Fruit fly (Drosophila melanogaster) whole organism, pupa: Measurements from ENCODE around the gene Sos.
A peak's percentile ranks its signal among the peaks of the same experiment; 100 is the strongest.

ENCODE experiments used
- CG10348 ChIP-seq: fragments of 200-800 bp; sonication (Bioruptor generic); IDR thresholded peaks from 2 replicates; pipeline ENCODE4 v1.3.6; 2022; ENCODE audit warnings: missing biosample characterization, missing genetic modification characterization
- CG12605 ChIP-seq: fragments of 200-800 bp; sonication (Bioruptor generic); IDR thresholded peaks from 2 replicates; pipeline ENCODE4 v1.3.6; 2022; ENCODE audit warnings: missing biosample characterization, missing genetic modification characterization
- CG13204 ChIP-seq: fragments of 200-800 bp; sonication (Bioruptor generic); optimal IDR thresholded peaks from 2 replicates; lab custom pipeline; 2018; ENCODE audit warnings: missing biosample characterization, mild to moderate bottlenecking, missing genetic modification characterization, moderate library complexity
- CG14655 ChIP-seq: fragments of 200-800 bp; sonication (Bioruptor generic); optimal IDR thresholded peaks from 3 replicates; lab custom pipeline; 2017; ENCODE audit warnings: mild to moderate bottlenecking, missing biosample characterization, missing genetic modification reagents, missing genetic modification characterization
- CG15710 ChIP-seq: fragments of 200-800 bp; sonication (Bioruptor generic); optimal IDR thresholded peaks from 2 replicates; lab custom pipeline; 2018; ENCODE audit warnings: missing biosample characterization, mild to moderate bottlenecking, missing genetic modification characterization, moderate library complexity
- CG17806 ChIP-seq: fragments of 200-800 bp; sonication (Bioruptor generic); optimal IDR thresholded peaks from 2 replicates; lab custom pipeline; 2018; ENCODE audit warnings: missing biosample characterization, mild to moderate bottlenecking, missing genetic modification characterization, moderate library complexity
- CG32121 ChIP-seq: fragments of 200-800 bp; sonication (Bioruptor generic); IDR thresholded peaks from 2 replicates; pipeline ENCODE4 v1.3.6; 2022; ENCODE audit warnings: missing biosample characterization, missing genetic modification characterization
- CG34367 ChIP-seq: fragments of 200-800 bp; sonication (Bioruptor generic); optimal IDR thresholded peaks from 2 replicates; lab custom pipeline; 2018; ENCODE audit warnings: missing biosample characterization, mild to moderate bottlenecking, missing genetic modification characterization
- CG4496 ChIP-seq: fragments of 200-800 bp; sonication (Bioruptor generic); IDR thresholded peaks from 3 replicates; pipeline ENCODE4 v1.3.6; 2022; ENCODE audit warnings: missing biosample characterization, missing genetic modification characterization
- CG8159 ChIP-seq: fragments of 200-800 bp; sonication (Bioruptor generic); optimal IDR thresholded peaks from 3 replicates; lab custom pipeline; 2018; ENCODE audit warnings: missing biosample characterization, mild to moderate bottlenecking, missing genetic modification characterization, moderate library complexity
- CG8301 ChIP-seq: fragments of 200-800 bp; sonication (Bioruptor generic); optimal IDR thresholded peaks from 2 replicates; lab custom pipeline; 2018; ENCODE audit warnings: missing biosample characterization, mild to moderate bottlenecking, missing genetic modification characterization
- CG9948 ChIP-seq: fragments of 200-800 bp; sonication (Bioruptor generic); optimal IDR thresholded peaks from 2 replicates; lab custom pipeline; 2018; ENCODE audit warnings: missing biosample characterization, mild to moderate bottlenecking, missing genetic modification characterization, moderate library complexity
- D1 ChIP-seq: fragments of 200-800 bp; sonication (Bioruptor generic); optimal IDR thresholded peaks from 2 replicates; lab custom pipeline; 2018; ENCODE audit warnings: missing biosample characterization, mild to moderate bottlenecking, missing genetic modification characterization, moderate library complexity
- EcR ChIP-seq: fragments of 200-800 bp; sonication (Bioruptor generic); optimal IDR thresholded peaks from 3 replicates; lab custom pipeline; 2019; ENCODE audit warnings: missing biosample characterization, missing genetic modification characterization, mild to moderate bottlenecking, moderate library complexity, missing genetic modification reagents
- Ets98B ChIP-seq: fragments of 200-800 bp; sonication (Bioruptor generic); IDR thresholded peaks from 2 replicates; pipeline ENCODE4 v1.3.6; 2022; ENCODE audit warnings: missing biosample characterization, missing genetic modification characterization
- Pif1A ChIP-seq: fragments of 200-800 bp; sonication (Bioruptor generic); optimal IDR thresholded peaks from 3 replicates; lab custom pipeline; 2016; ENCODE audit warnings: missing biosample characterization, missing genetic modification characterization
- Pif1B ChIP-seq: fragments of 200-800 bp; sonication (Bioruptor generic); optimal IDR thresholded peaks from 3 replicates; lab custom pipeline; 2016; ENCODE audit warnings: missing biosample characterization, missing genetic modification characterization
- Snoo ChIP-seq: fragments of 200-800 bp; sonication (Bioruptor generic); optimal IDR thresholded peaks from 3 replicates; lab custom pipeline; 2017; ENCODE audit warnings: missing biosample characterization, mild to moderate bottlenecking, missing genetic modification characterization, inconsistent platforms
- fd96Ca ChIP-seq: fragments of 200-800 bp; sonication (Bioruptor generic); IDR thresholded peaks from 3 replicates; pipeline ENCODE4 v1.3.6; 2022; ENCODE audit warnings: missing biosample characterization, missing genetic modification characterization
- gl ChIP-seq: fragments of 200-800 bp; sonication (Bioruptor generic); optimal IDR thresholded peaks from 2 replicates; lab custom pipeline; 2018; ENCODE audit warnings: missing biosample characterization, mild to moderate bottlenecking, missing genetic modification characterization
- rn ChIP-seq: fragments of 200-800 bp; sonication (Bioruptor generic); IDR thresholded peaks from 2 replicates; pipeline ENCODE4 v1.3.6; 2022; ENCODE audit warnings: missing biosample characterization, missing genetic modification characterization

Sos gene

dm6 chr2L:13838647-13839390 is 25.2 kb downstream of the Sos start:
- TF ChIP-seq CG14655 (GFP tag; lab: Kevin White, UChicago), result no peak
- no peak for TF ChIP-seq rn (GFP tag; lab: Robert Waterston, UW)
- TF ChIP-seq Pif1A, result no peak
- no peak for TF ChIP-seq fd96Ca (GFP tag; lab: Robert Waterston, UW)
- TF ChIP-seq CG13204, result no peak
- no peak for TF ChIP-seq Pif1B
- TF ChIP-seq Snoo (tag; lab: Kevin White, UChicago), result no peak
- TF ChIP-seq CG17806, result no peak
- no peak for TF ChIP-seq CG8159 (tag; lab: Kevin White, UChicago)

dm6 chr2L:13839744-13840151 is 26.1 kb downstream of the Sos start:
- peak; percentile 91 for TF ChIP-seq Snoo (tag; lab: Kevin White, UChicago)
- peak; percentile 88 for TF ChIP-seq CG9948 (tag; lab: Kevin White, UChicago)
- no peak; the same call in 2 of the 3 replicates for TF ChIP-seq fd96Ca (GFP tag; lab: Robert Waterston, UW)
- TF ChIP-seq CG8159 (tag; lab: Kevin White, UChicago), result peak; percentile 86
- TF ChIP-seq CG10348 (GFP tag; lab: Robert Waterston, UW), result 0 out of 2 replicates have a peak, but pooled peaks have one; percentile 16
- peak; percentile 82 for TF ChIP-seq D1 (tag; lab: Kevin White, UChicago)
- peak; percentile 92 for TF ChIP-seq CG14655 (GFP tag; lab: Kevin White, UChicago)
- peak; percentile 83 for TF ChIP-seq Pif1A
- peak; percentile 40 for TF ChIP-seq gl (tag; lab: Kevin White, UChicago)
- TF ChIP-seq Ets98B (GFP tag; lab: Robert Waterston, UW), result peak; percentile 80
- TF ChIP-seq CG4496 (GFP tag; lab: Robert Waterston, UW), result peak; percentile 86
- TF ChIP-seq CG34367 (tag; lab: Kevin White, UChicago), result peak; percentile 76
- TF ChIP-seq Pif1B, result peak; percentile 76
- no peak for TF ChIP-seq EcR (GFP tag; lab: Kevin White, UChicago)
- peak; percentile 48; the same call in 1 of the 2 replicates for TF ChIP-seq rn (GFP tag; lab: Robert Waterston, UW)
- peak; percentile 83 for TF ChIP-seq CG15710
- TF ChIP-seq CG17806, result peak; percentile 81
- peak; percentile 90 for TF ChIP-seq CG32121 (GFP tag; lab: Robert Waterston, UW)
- peak; percentile 56 for TF ChIP-seq CG12605 (GFP tag; lab: Robert Waterston, UW)
- TF ChIP-seq CG13204, result peak; percentile 46
- TF ChIP-seq CG8301 (tag; lab: Kevin White, UChicago), result peak; percentile 88

- no peak for TF ChIP-seq CG4496 (GFP tag; lab: Robert Waterston, UW)
- no peak for TF ChIP-seq CG12605 (GFP tag; lab: Robert Waterston, UW)
- TF ChIP-seq Pif1A, result no peak
- TF ChIP-seq CG15710, result no peak
- no peak for TF ChIP-seq D1 (tag; lab: Kevin White, UChicago)
- TF ChIP-seq gl (tag; lab: Kevin White, UChicago), result no peak
- TF ChIP-seq CG13204, result no peak
- TF ChIP-seq Snoo (tag; lab: Kevin White, UChicago), result no peak
- TF ChIP-seq CG34367 (tag; lab: Kevin White, UChicago), result no peak
Observed at dm6 chr2L:13841508-13841907, 27.9 kb downstream of the Sos start, which contains the start of gene CG33307. Gene CG33307 (minus strand): TSS chr2L:13841520.

- TF ChIP-seq D1 (tag; lab: Kevin White, UChicago) (peak; percentile 29), CG10348 (GFP tag; lab: Robert Waterston, UW) (no peak)
Observed at dm6 chr2L:13842078-13842477, 28.5 kb downstream of the Sos start.

- TF ChIP-seq CG12605 (GFP tag; lab: Robert Waterston, UW), result no peak
- TF ChIP-seq CG10348 (GFP tag; lab: Robert Waterston, UW), result no peak
- TF ChIP-seq CG14655 (GFP tag; lab: Kevin White, UChicago), result no peak
- TF ChIP-seq, all 21 proteins: peak for 0
Observed at dm6 chr2L:13842572-13842971, 29.0 kb downstream of the Sos start.

- TF ChIP-seq CG14655 (GFP tag; lab: Kevin White, UChicago) (no peak), CG34367 (tag; lab: Kevin White, UChicago) (no peak), CG8159 (tag; lab: Kevin White, UChicago) (no peak), CG32121 (GFP tag; lab: Robert Waterston, UW) (no peak), CG12605 (GFP tag; lab: Robert Waterston, UW) (no peak), CG17806 (no peak)
Observed at dm6 chr2L:13843692-13844284, 30.2 kb downstream of the Sos start, which contains the start of gene CG33306. Gene CG33306 (minus strand): TSS chr2L:13843742.

dm6 chr2L:13845178-13845577 is 31.6 kb downstream of the Sos start, which contains the start of gene CG8997:
Gene CG8997 (minus strand): TSS chr2L:13845325.
- TF ChIP-seq CG13204 (no peak), CG12605 (GFP tag; lab: Robert Waterston, UW) (no peak), CG8159 (tag; lab: Kevin White, UChicago) (no peak), CG4496 (GFP tag; lab: Robert Waterston, UW) (no peak), Pif1B (no peak), EcR (GFP tag; lab: Kevin White, UChicago) (no peak), CG15710 (no peak), CG14655 (GFP tag; lab: Kevin White, UChicago) (no peak), Snoo (tag; lab: Kevin White, UChicago) (no peak), CG34367 (tag; lab: Kevin White, UChicago) (no peak), CG32121 (GFP tag; lab: Robert Waterston, UW) (no peak), Ets98B (GFP tag; lab: Robert Waterston, UW) (no peak)
